Worm (Caenorhabditis elegans): ENCODE results near the gene fmil-1.

fmil-1 gene

ce11 chrIV:3648634-3649240 lies 19.8 kb downstream of the fmil-1 start, which contains the start of gene CC8.2:
CC8.2 (minus strand) TSS chrIV:3648684.
- TF ChIP-seq snu-23 (GFP tag; optimal IDR thresholded peaks at IDR 0.05) (peak; percentile 63), nhr-237 (tag; optimal IDR thresholded peaks at IDR 0.05) (no peak), sup-37 (GFP tag; optimal IDR thresholded peaks at IDR 0.05) (peak; percentile 6), unc-130 (tag; optimal IDR thresholded peaks at IDR 0.05) (peak; percentile 45), nhr-28 (tag; optimal IDR thresholded peaks at IDR 0.05) (no peak), hlh-17 (GFP tag; optimal IDR thresholded peaks at IDR 0.05; ENCODE audit: borderline replicate concordance) (no peak), C16A3.4 (tag; optimal IDR thresholded peaks at IDR 0.05) (peak; percentile 17), lin-14 (GFP tag; optimal IDR thresholded peaks at IDR 0.05) (peak; percentile 82), nhr-77 (tag; optimal IDR thresholded peaks at IDR 0.05) (no peak), ceh-88 (GFP tag; IDR thresholded peaks at IDR 0.05) (no peak), ztf-11 (tag; optimal IDR thresholded peaks at IDR 0.05) (no peak), efl-3 (GFP tag; optimal IDR thresholded peaks at IDR 0.05) (no peak), irx-1 (tag; optimal IDR thresholded peaks at IDR 0.05) (no peak), nhr-71 (tag; optimal IDR thresholded peaks at IDR 0.05) (peak; percentile 73), grh-1 (GFP tag; IDR thresholded peaks at IDR 0.05) (0 out of 2 replicates have a peak, but pooled peaks have one; percentile 40), lin-35 (GFP tag; optimal IDR thresholded peaks at IDR 0.05) (peak; percentile 16 to 66), zag-1 (tag; optimal IDR thresholded peaks at IDR 0.05) (no peak), nhr-90 (tag; optimal IDR thresholded peaks at IDR 0.05; ENCODE audit: poor library complexity) (peak; percentile 74), pag-3 (tag; optimal IDR thresholded peaks at IDR 0.05; ENCODE audit: borderline replicate concordance, insufficient read depth) (no peak), efl-1 (optimal IDR thresholded peaks at IDR 0.05) (peak in 1 of 2 experiments; percentile 0), efl-1 (GFP tag; optimal IDR thresholded peaks at IDR 0.05 in 1 of 2) (no peak), unc-98 (GFP tag; IDR thresholded peaks at IDR 0.05) (no peak), nhr-20 (tag; optimal IDR thresholded peaks at IDR 0.05) (peak; percentile 59), nhr-76 (tag; optimal IDR thresholded peaks at IDR 0.05) (no peak), elt-2 (tag; optimal IDR thresholded peaks at IDR 0.05) (no peak), dpl-1 (GFP tag; optimal IDR thresholded peaks at IDR 0.05) (peak; percentile 9 to 50 (median 27)), ceh-8 (GFP tag; optimal IDR thresholded peaks at IDR 0.05) (peak; percentile 22), blmp-1 (tag; optimal IDR thresholded peaks at IDR 0.05) (peak; percentile 55), tbx-2 (tag; optimal IDR thresholded peaks at IDR 0.05) (peak; percentile 63), mdl-1 (tag; optimal IDR thresholded peaks at IDR 0.05) (peak in 1 of 2 experiments; percentile 70), nhr-19 (GFP tag; conservative IDR thresholded peaks at IDR 0.05) (peak; percentile 45), mef-2 (tag; optimal IDR thresholded peaks at IDR 0.05) (no peak), fos-1 (tag; optimal IDR thresholded peaks at IDR 0.05) (no peak), nhr-85 (tag) (peak; percentile 90), pqm-1 (tag; optimal IDR thresholded peaks at IDR 0.05) (no peak), elt-3 (tag; optimal IDR thresholded peaks at IDR 0.05) (peak in 4 of 6 experiments; percentile 5 to 84 (median 61)), vab-15 (tag; optimal IDR thresholded peaks at IDR 0.05) (no peak), nhr-47 (tag; optimal IDR thresholded peaks at IDR 0.05) (peak; percentile 58), lsy-2 (tag; optimal IDR thresholded peaks at IDR 0.05) (peak; percentile 17 to 50), lir-3 (tag; optimal IDR thresholded peaks at IDR 0.05; ENCODE audit: poor library complexity) (no peak), Y116A8C.19 (tag; optimal IDR thresholded peaks at IDR 0.05; ENCODE audit: borderline replicate concordance) (no peak), ces-1 (GFP tag; optimal IDR thresholded peaks at IDR 0.05) (no peak)

- TF ChIP-seq nhr-47 (tag; optimal IDR thresholded peaks at IDR 0.05) (peak; percentile 24), nhr-19 (GFP tag; conservative IDR thresholded peaks at IDR 0.05) (peak; percentile 81), blmp-1 (tag; optimal IDR thresholded peaks at IDR 0.05) (peak; percentile 23), pax-3 (tag; optimal IDR thresholded peaks at IDR 0.05) (no peak), snu-23 (GFP tag; optimal IDR thresholded peaks at IDR 0.05) (peak; percentile 61), C16A3.4 (tag; optimal IDR thresholded peaks at IDR 0.05) (peak; percentile 13), mep-1 (tag; optimal IDR thresholded peaks at IDR 0.05) (peak; percentile 12), lin-15B (tag; optimal IDR thresholded peaks at IDR 0.05) (no peak), alr-1 (tag; optimal IDR thresholded peaks at IDR 0.05; ENCODE audit: borderline replicate concordance) (no peak), nhr-20 (tag; optimal IDR thresholded peaks at IDR 0.05) (peak; percentile 73), tbx-2 (tag; optimal IDR thresholded peaks at IDR 0.05) (peak; percentile 10), sox-4 (tag; optimal IDR thresholded peaks at IDR 0.05) (no peak), dpl-1 (GFP tag; optimal IDR thresholded peaks at IDR 0.05) (no peak), nhr-85 (tag) (peak; percentile 62), lsy-2 (tag; optimal IDR thresholded peaks at IDR 0.05) (peak; percentile 11 to 32), lir-3 (tag; optimal IDR thresholded peaks at IDR 0.05; ENCODE audit: poor library complexity) (peak; percentile 30), unc-130 (tag; optimal IDR thresholded peaks at IDR 0.05) (peak; percentile 77), C04F5.9 (tag; optimal IDR thresholded peaks at IDR 0.05) (no peak), mdl-1 (tag; optimal IDR thresholded peaks at IDR 0.05) (peak in 1 of 2 experiments; percentile 71), lin-13 (GFP tag; optimal IDR thresholded peaks at IDR 0.05) (no peak), nhr-71 (tag; optimal IDR thresholded peaks at IDR 0.05) (peak; percentile 89), mef-2 (tag; optimal IDR thresholded peaks at IDR 0.05) (peak; percentile 55)
Observed at ce11 chrIV:3647551-3647950, 21.0 kb downstream of the fmil-1 start.

All from whole organism, L1 larva.